Fruit fly (Drosophila melanogaster): Measurements from ENCODE around the gene CG5478.

dm6 chr3R:15913231-15913630 is 20.3 kb downstream of the CG5478 start:
- TF ChIP-seq ham (GFP tag; IDR thresholded peaks at IDR 0.05) (no peak), CG3163 (GFP tag; optimal IDR thresholded peaks at IDR 0.05) (no peak), CG18764 (GFP tag; optimal IDR thresholded peaks at IDR 0.05) (no peak), psq (GFP tag; optimal IDR thresholded peaks at IDR 0.05) (no peak), CkIIα-i1 (GFP tag; IDR thresholded peaks at IDR 0.05) (no peak), usp (GFP tag; optimal IDR thresholded peaks at IDR 0.05) (no peak), tio (GFP tag; optimal IDR thresholded peaks at IDR 0.05) (no peak), CG7271 (tag; optimal IDR thresholded peaks at IDR 0.05) (no peak), CG10274 (GFP tag; optimal IDR thresholded peaks at IDR 0.05) (no peak), sob (GFP tag; IDR thresholded peaks at IDR 0.05) (no peak), Hmx (GFP tag; optimal IDR thresholded peaks at IDR 0.05) (no peak), CG13123 (GFP tag; optimal IDR thresholded peaks at IDR 0.05) (no peak)

All from whole organism, embryonic.